Worm (Caenorhabditis elegans) whole organism, midembryonic: ENCODE data around the gene ZK287.1.

Experiments used
- T22C8.4 ChIP-seq: fragments of 200-800 bp; sonication (Bioruptor generic); IDR thresholded peaks from 2 replicates; pipeline ENCODE4 v1.3.6; 2022; ENCODE audit warnings: missing genetic modification characterization, missing compliant biosample characterization
- cog-1 ChIP-seq: sonication (generic microtip); optimal IDR thresholded peaks from 2 replicates; lab custom pipeline; 2016; ENCODE audit warnings: missing genetic modification characterization, missing compliant biosample characterization
- ref-1 ChIP-seq: fragments of 200-800 bp; sonication (Bioruptor generic); conservative IDR thresholded peaks from 2 replicates; pipeline ENCODE4 v1.3.6; 2022; ENCODE audit warnings: missing genetic modification reagents, missing genetic modification characterization, missing compliant biosample characterization

DNA sequence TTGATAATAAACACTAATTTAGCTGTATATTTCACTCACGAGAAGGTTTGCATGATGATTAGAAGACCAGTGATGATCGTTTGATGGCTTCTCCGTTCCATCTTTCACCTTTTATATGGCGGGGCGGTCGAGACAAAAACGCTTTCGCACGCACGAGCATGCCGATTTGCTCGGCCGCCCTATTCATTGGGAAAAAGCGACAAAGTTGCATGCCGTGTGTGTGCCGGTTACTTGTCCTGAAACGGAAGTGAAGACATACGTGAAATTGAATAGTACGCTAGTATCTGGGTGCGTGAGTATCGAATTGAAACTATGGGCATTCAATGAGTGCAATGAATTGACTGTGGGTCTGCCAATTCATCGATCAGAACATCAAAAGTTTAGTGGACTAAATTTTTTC is 43.7 kb upstream of the ZK287.1 start, which contains the start of gene idpc-5:
- TF ChIP-seq T22C8.4 (GFP tag; lab: Robert Waterston, UW): no peak
- TF ChIP-seq cog-1: no peak
- TF ChIP-seq ref-1 (GFP tag; lab: Robert Waterston, UW): no peak
